Fruit fly (Drosophila melanogaster): Measurements from ENCODE around the gene Toll-6.

Gene Toll-6

dm6 chr3L:15305036-15305613 lies 31.4 kb upstream of the Toll-6 start (continued):
- TF ChIP-seq CG2199 (GFP tag; IDR thresholded peaks at IDR 0.05) (0 out of 3 replicates have a peak, but pooled peaks have one; percentile 19), CG8290 (GFP tag; optimal IDR thresholded peaks at IDR 0.05) (no peak), CG8290 (tag; optimal IDR thresholded peaks at IDR 0.05) (peak in 1 of 2 experiments; percentile 31)

- no peak for TF ChIP-seq odd (GFP tag; optimal IDR thresholded peaks at IDR 0.05)
- no peak for TF ChIP-seq CG7786 (GFP tag; optimal IDR thresholded peaks at IDR 0.05)
- no peak for TF ChIP-seq CoRest (tag; optimal IDR thresholded peaks at IDR 0.05)
Measured at dm6 chr3L:15306447-15306846, 30.0 kb upstream of the Toll-6 start.

dm6 chr3L:15311457-15312368 lies 24.8 kb upstream of the Toll-6 start:
- TF ChIP-seq repo (GFP tag; optimal IDR thresholded peaks at IDR 0.05) (no peak), CG16779 (GFP tag; IDR thresholded peaks at IDR 0.05) (no peak), sna (GFP tag; IDR thresholded peaks at IDR 0.05; ENCODE audit: partially characterized antibody) (no peak), CG30431 (GFP tag; optimal IDR thresholded peaks at IDR 0.05) (peak; percentile 31), CG4820 (GFP tag; optimal IDR thresholded peaks at IDR 0.05) (peak; percentile 44), sisA (GFP tag; IDR thresholded peaks at IDR 0.05) (peak; percentile 25; the same call in 1 of the 2 replicates), CG4360 (GFP tag; IDR thresholded peaks at IDR 0.05) (0 out of 2 replicates have a peak, but pooled peaks have one; percentile 27), tin (GFP tag; optimal IDR thresholded peaks at IDR 0.05) (peak; percentile 60), ci (GFP tag; IDR thresholded peaks at IDR 0.05) (no peak), CG1792 (GFP tag; optimal IDR thresholded peaks at IDR 0.05) (no peak), CG11560 (tag; IDR thresholded peaks at IDR 0.05) (no peak), ranshi (GFP tag; IDR thresholded peaks at IDR 0.05) (peak; percentile 58; the same call in 1 of the 2 replicates), CG1233 (GFP tag; optimal IDR thresholded peaks at IDR 0.05) (peak; percentile 60), vnd (GFP tag; IDR thresholded peaks at IDR 0.05; ENCODE audit: partially characterized antibody) (no peak), prd (optimal IDR thresholded peaks at IDR 0.05) (no peak), prd (GFP tag; IDR thresholded peaks at IDR 0.05) (peak; percentile 65), CG8089 (GFP tag; optimal IDR thresholded peaks at IDR 0.05) (no peak), CG10979 (tag; optimal IDR thresholded peaks at IDR 0.05) (peak; percentile 90), CG15601 (tag; optimal IDR thresholded peaks at IDR 0.05) (peak; percentile 77), CG1529 (GFP tag; optimal IDR thresholded peaks at IDR 0.05) (peak; percentile 24), CG4404 (GFP tag; IDR thresholded peaks at IDR 0.05) (peak; percentile 65; the same call in 1 of the 2 replicates), CG30403 (GFP tag; optimal IDR thresholded peaks at IDR 0.05) (peak; percentile 37), so (GFP tag; IDR thresholded peaks at IDR 0.05) (0 out of 3 replicates have a peak, but pooled peaks have one; percentile 57), lmd (GFP tag; IDR thresholded peaks at IDR 0.05) (no peak; the same call in 1 of the 2 replicates), HmgZ (tag; optimal IDR thresholded peaks at IDR 0.05) (no peak), grn (GFP tag; optimal IDR thresholded peaks at IDR 0.05) (no peak), tll (GFP tag; optimal IDR thresholded peaks at IDR 0.05) (no peak), kay (GFP tag; optimal IDR thresholded peaks at IDR 0.05) (peak; percentile 15), exex (tag; optimal IDR thresholded peaks at IDR 0.05) (no peak), rib (GFP tag; IDR thresholded peaks at IDR 0.05) (no peak), CG6272 (GFP tag; IDR thresholded peaks at IDR 0.05) (peak; percentile 45; the same call in 1 of the 2 replicates), D19B (GFP tag; optimal IDR thresholded peaks at IDR 0.05) (no peak), gce (GFP tag; IDR thresholded peaks at IDR 0.05) (no peak), CG10267 (tag; optimal IDR thresholded peaks at IDR 0.05) (peak; percentile 82), mam (GFP tag; optimal IDR thresholded peaks at IDR 0.05) (no peak), hb (GFP tag; IDR thresholded peaks at IDR 0.05; ENCODE audit: partially characterized antibody) (no peak), CG33213 (GFP tag; optimal IDR thresholded peaks at IDR 0.05) (no peak), nom (GFP tag; optimal IDR thresholded peaks at IDR 0.05) (no peak), Gug (GFP tag; IDR thresholded peaks at IDR 0.05) (no peak)

Measured in whole organism, embryonic.